Fruit fly (Drosophila melanogaster): ENCODE measurements around the gene CG1208.

The CG1208 gene

dm6 chr3R:5862032-5862641 lies 30.7 kb downstream of the CG1208 start, which contains the start of gene CG2017 (continued):
- no peak for TF ChIP-seq Blimp-1 (GFP tag; optimal IDR thresholded peaks at IDR 0.05)
- TF ChIP-seq sna (GFP tag; IDR thresholded peaks at IDR 0.05; ENCODE audit: partially characterized antibody) = 0 out of 2 replicates have a peak, but pooled peaks have one; percentile 30
- TF ChIP-seq pb (GFP tag; optimal IDR thresholded peaks at IDR 0.05) = peak; percentile 8
- TF ChIP-seq Drgx (GFP tag; IDR thresholded peaks at IDR 0.05) = no peak
- TF ChIP-seq HHEX (GFP tag; optimal IDR thresholded peaks at IDR 0.05) = peak; percentile 55
- TF ChIP-seq Kr (GFP tag; optimal IDR thresholded peaks at IDR 0.05) = no peak
- TF ChIP-seq CG2678 (tag; optimal IDR thresholded peaks at IDR 0.05) = no peak
- TF ChIP-seq CG2120 (GFP tag; optimal IDR thresholded peaks at IDR 0.05) = peak; percentile 77
- peak; percentile 44 for TF ChIP-seq CG7928 (GFP tag; optimal IDR thresholded peaks at IDR 0.05)
- peak; percentile 69 for TF ChIP-seq CG13624 (GFP tag; optimal IDR thresholded peaks at IDR 0.05)
- TF ChIP-seq H2.0 (GFP tag; IDR thresholded peaks at IDR 0.05) = no peak; the same call in 1 of the 2 replicates
- no peak for TF ChIP-seq CG4854 (GFP tag; optimal IDR thresholded peaks at IDR 0.05)
- no peak for TF ChIP-seq Oli (tag; optimal IDR thresholded peaks at IDR 0.05)
- peak; percentile 82 for TF ChIP-seq Dp (GFP tag; optimal IDR thresholded peaks at IDR 0.05)
- peak; percentile 35; the same call in 1 of the 2 replicates for TF ChIP-seq lmd (GFP tag; IDR thresholded peaks at IDR 0.05)
- TF ChIP-seq CG9215 (GFP tag; IDR thresholded peaks at IDR 0.05) = 0 out of 2 replicates have a peak, but pooled peaks have one; percentile 6
- peak; percentile 41 for TF ChIP-seq Chrac-16 (GFP tag; optimal IDR thresholded peaks at IDR 0.05)
- no peak for TF ChIP-seq CG15073 (GFP tag; optimal IDR thresholded peaks at IDR 0.05)
- TF ChIP-seq CG12659 (GFP tag; optimal IDR thresholded peaks at IDR 0.05) = peak; percentile 46
- no peak for TF ChIP-seq Poxn (GFP tag; IDR thresholded peaks at IDR 0.05)
- no peak for TF ChIP-seq Xrp1 (GFP tag; IDR thresholded peaks at IDR 0.05)
- 0 out of 2 replicates have a peak, but pooled peaks have one; percentile 18 for TF ChIP-seq Ptx1 (GFP tag; IDR thresholded peaks at IDR 0.05)
- peak; percentile 49 for TF ChIP-seq abd-A (tag; optimal IDR thresholded peaks at IDR 0.05)
- TF ChIP-seq cad (GFP tag; optimal IDR thresholded peaks at IDR 0.05) = no peak
- peak; percentile 92 for TF ChIP-seq Ets97D (GFP tag; optimal IDR thresholded peaks at IDR 0.05)
- peak; percentile 33 for TF ChIP-seq repo (GFP tag; optimal IDR thresholded peaks at IDR 0.05)
- peak; percentile 51 for TF ChIP-seq CG12769 (tag; optimal IDR thresholded peaks at IDR 0.05)
- no peak for TF ChIP-seq Atf-2 (GFP tag; optimal IDR thresholded peaks at IDR 0.05)
- TF ChIP-seq peb (GFP tag; IDR thresholded peaks at IDR 0.05) = no peak
- TF ChIP-seq CG34422 (GFP tag; IDR thresholded peaks at IDR 0.05) = peak; percentile 75
- TF ChIP-seq CG3163 (GFP tag; optimal IDR thresholded peaks at IDR 0.05) = peak; percentile 28
- peak; percentile 84 for TF ChIP-seq CG4617 (GFP tag; optimal IDR thresholded peaks at IDR 0.05; ENCODE audit: borderline replicate concordance)
- TF ChIP-seq CG12104 (GFP tag; optimal IDR thresholded peaks at IDR 0.05) = no peak
- TF ChIP-seq dysf (GFP tag; IDR thresholded peaks at IDR 0.05) = peak; percentile 29; the same call in 1 of the 3 replicates
- peak; percentile 84 for TF ChIP-seq phol (tag; optimal IDR thresholded peaks at IDR 0.05)
- no peak for TF ChIP-seq CG16815 (GFP tag; optimal IDR thresholded peaks at IDR 0.05)
- no peak for TF ChIP-seq tio (GFP tag; optimal IDR thresholded peaks at IDR 0.05)
- no peak for TF ChIP-seq Dfd (GFP tag; optimal IDR thresholded peaks at IDR 0.05)
- TF ChIP-seq twi (tag; optimal IDR thresholded peaks at IDR 0.05) = peak; percentile 75
- peak; percentile 19 for TF ChIP-seq ab (GFP tag; optimal IDR thresholded peaks at IDR 0.05)
- no peak for TF ChIP-seq cas (GFP tag; IDR thresholded peaks at IDR 0.05)
- peak; percentile 3 for TF ChIP-seq CG17359 (tag; optimal IDR thresholded peaks at IDR 0.05)
- no peak for TF ChIP-seq klu (GFP tag; IDR thresholded peaks at IDR 0.05)
- TF ChIP-seq grn (GFP tag; optimal IDR thresholded peaks at IDR 0.05) = no peak
- TF ChIP-seq CG17186 (GFP tag; optimal IDR thresholded peaks at IDR 0.05) = peak; percentile 89
- peak; percentile 50 for TF ChIP-seq MESR4 (GFP tag; optimal IDR thresholded peaks at IDR 0.05)
- TF ChIP-seq kni (GFP tag; optimal IDR thresholded peaks at IDR 0.05) = peak; percentile 8
- no peak for TF ChIP-seq bbx (GFP tag; IDR thresholded peaks at IDR 0.05; ENCODE audit: partially characterized antibody)
- peak; percentile 13 for TF ChIP-seq az2 (GFP tag; optimal IDR thresholded peaks at IDR 0.05)
- TF ChIP-seq sim (GFP tag; IDR thresholded peaks at IDR 0.05) = no peak
